Worm (Caenorhabditis elegans) whole organism, L1 larva: ENCODE data around the gene cyp-13B1.

ENCODE experiments used
- aha-1 ChIP-seq: fragments of 150-350 bp; optimal IDR thresholded peaks from 2 replicates; lab custom pipeline; 2014; ENCODE audit warnings: missing biosample characterization, missing genetic modification characterization
- alr-1 ChIP-seq: fragments of 200-800 bp; sonication (Bioruptor generic); optimal IDR thresholded peaks from 2 replicates; lab custom pipeline; 2018; ENCODE audit warnings: borderline replicate concordance, mild to moderate bottlenecking, missing genetic modification characterization, missing compliant biosample characterization
- blmp-1 ChIP-seq: fragments of 150-350 bp; optimal IDR thresholded peaks from 2 replicates; lab custom pipeline; 2014; ENCODE audit warnings: missing biosample characterization, missing genetic modification characterization
- efl-1 ChIP-seq, 4 experiments: fragments of 150-350 bp; optimal IDR thresholded peaks in 3 of 4; peaks in 1 of 4; 1 replicate in 1 of 4; 2 replicates in 3 of 4; lab custom pipeline; 2014; ENCODE audit warnings: missing biosample characterization in 2 of 4, missing genetic modification characterization in 2 of 4, missing genetic modification reagents in 2 of 4
- efl-3 ChIP-seq: fragments of 200-800 bp; sonication (Bioruptor generic); optimal IDR thresholded peaks from 2 replicates; lab custom pipeline; 2018; ENCODE audit warnings: mild to moderate bottlenecking, missing genetic modification characterization, missing compliant biosample characterization
- egl-27 ChIP-seq, 2 experiments: fragments of 150-350 bp in 1 of 2; sonication (generic microtip); optimal IDR thresholded peaks; 3 replicates each; lab custom pipeline; 2017 to 2018; ENCODE audit warnings: missing biosample characterization in 2 of 2, missing genetic modification characterization in 2 of 2, missing genetic modification reagents in 2 of 2
- elt-2 ChIP-seq: sonication (generic microtip); optimal IDR thresholded peaks from 2 replicates; lab custom pipeline; 2016; ENCODE audit warnings: missing genetic modification characterization, mild to moderate bottlenecking, inconsistent platforms, missing compliant biosample characterization, missing genetic modification reagents
- elt-3 ChIP-seq, 6 experiments: fragments of 150-350 bp in 1 of 6; sonication (generic microtip); optimal IDR thresholded peaks; 2 replicates each; lab custom pipeline; 2017 to 2018; ENCODE audit warnings: missing biosample characterization in 6 of 6, missing genetic modification characterization in 6 of 6, inconsistent platforms in 1 of 6
- fkh-8 ChIP-seq: sonication (generic microtip); optimal IDR thresholded peaks from 2 replicates; lab custom pipeline; 2016; ENCODE audit warnings: mild to moderate bottlenecking, missing genetic modification characterization, missing compliant biosample characterization
- grh-1 ChIP-seq: fragments of 200-800 bp; sonication (Bioruptor generic); IDR thresholded peaks from 2 replicates; pipeline ENCODE4 v1.3.6; 2022; ENCODE audit warnings: missing genetic modification reagents, missing genetic modification characterization, missing compliant biosample characterization
- hlh-4 ChIP-seq: sonication (generic microtip); optimal IDR thresholded peaks from 2 replicates; lab custom pipeline; 2016; ENCODE audit warnings: mild to moderate bottlenecking, missing genetic modification characterization, missing compliant biosample characterization
- irx-1 ChIP-seq: sonication (generic microtip); optimal IDR thresholded peaks from 2 replicates; lab custom pipeline; 2016; ENCODE audit warnings: missing genetic modification characterization, missing compliant biosample characterization
- jun-1 ChIP-seq: fragments of 150-350 bp; optimal IDR thresholded peaks from 2 replicates; lab custom pipeline; 2014; ENCODE audit warnings: missing biosample characterization, missing genetic modification reagents, missing genetic modification characterization
- lin-14 ChIP-seq: fragments of 200-800 bp; sonication (Bioruptor generic); optimal IDR thresholded peaks from 2 replicates; lab custom pipeline; 2018; ENCODE audit warnings: mild to moderate bottlenecking, missing genetic modification characterization, moderate library complexity, missing compliant biosample characterization
- lin-15B ChIP-seq: fragments of 150-350 bp; sonication (generic microtip); optimal IDR thresholded peaks from 3 replicates; lab custom pipeline; 2014; ENCODE audit warnings: missing biosample characterization, missing genetic modification characterization
- lin-35 ChIP-seq, 2 experiments: fragments of 150-350 bp; optimal IDR thresholded peaks; 2 replicates each; lab custom pipeline; 2014; ENCODE audit warnings: missing biosample characterization in 2 of 2, missing genetic modification characterization in 2 of 2, missing genetic modification reagents in 2 of 2
- mdl-1 ChIP-seq, 2 experiments: fragments of 150-350 bp; optimal IDR thresholded peaks; 2 replicates each; lab custom pipeline; 2014 to 2017; ENCODE audit warnings: missing biosample characterization in 2 of 2, missing genetic modification characterization in 2 of 2, inconsistent platforms in 1 of 2
- mef-2 ChIP-seq: fragments of 150-350 bp; optimal IDR thresholded peaks from 2 replicates; lab custom pipeline; 2014; ENCODE audit warnings: missing biosample characterization, missing genetic modification characterization
- mep-1 ChIP-seq: fragments of 150-350 bp; optimal IDR thresholded peaks from 2 replicates; lab custom pipeline; 2014; ENCODE audit warnings: missing biosample characterization, missing genetic modification characterization
- nhr-11 ChIP-seq: fragments of 150-350 bp; optimal IDR thresholded peaks from 2 replicates; lab custom pipeline; 2014; ENCODE audit warnings: missing biosample characterization, missing genetic modification characterization
- nhr-19 ChIP-seq: fragments of 200-800 bp; sonication (Bioruptor generic); conservative IDR thresholded peaks from 2 replicates; pipeline ENCODE4 v1.3.6; 2022; ENCODE audit warnings: missing genetic modification characterization, missing compliant biosample characterization
- nhr-20 ChIP-seq: sonication (generic microtip); optimal IDR thresholded peaks from 2 replicates; lab custom pipeline; 2016; ENCODE audit warnings: mild to moderate bottlenecking, missing genetic modification characterization, missing compliant biosample characterization
- nhr-237 ChIP-seq: fragments of 150-350 bp; optimal IDR thresholded peaks from 2 replicates; lab custom pipeline; 2014; ENCODE audit warnings: missing biosample characterization, missing genetic modification characterization
- nhr-47 ChIP-seq: sonication (generic microtip); optimal IDR thresholded peaks from 2 replicates; lab custom pipeline; 2016; ENCODE audit warnings: mild to moderate bottlenecking, missing genetic modification characterization, moderate library complexity, missing compliant biosample characterization
- nhr-71 ChIP-seq: sonication (generic microtip); optimal IDR thresholded peaks from 2 replicates; lab custom pipeline; 2016; ENCODE audit warnings: mild to moderate bottlenecking, missing genetic modification characterization, moderate library complexity, missing compliant biosample characterization
- nhr-84 ChIP-seq: sonication (generic microtip); optimal IDR thresholded peaks from 2 replicates; lab custom pipeline; 2017; ENCODE audit warnings: missing biosample characterization, missing genetic modification characterization
- nhr-85 ChIP-seq: sonication (generic microtip); peaks from one replicate; lab custom pipeline; 2016; ENCODE audit warnings: missing genetic modification characterization, inconsistent platforms, missing compliant biosample characterization
- nhr-90 ChIP-seq: sonication (generic microtip); optimal IDR thresholded peaks from 2 replicates; lab custom pipeline; 2016; ENCODE audit warnings: mild to moderate bottlenecking, missing genetic modification characterization, missing compliant biosample characterization; ENCODE audit not compliant: poor library complexity
- pag-3 ChIP-seq: sonication (generic microtip); optimal IDR thresholded peaks from 2 replicates; lab custom pipeline; 2017; ENCODE audit warnings: missing genetic modification characterization, mild to moderate bottlenecking, missing compliant biosample characterization, antibody characterized with exemption, borderline replicate concordance; ENCODE audit not compliant: insufficient read depth
- pax-3 ChIP-seq: fragments of 200-800 bp; sonication (Bioruptor generic); optimal IDR thresholded peaks from 2 replicates; lab custom pipeline; 2018; ENCODE audit warnings: mild to moderate bottlenecking, missing genetic modification characterization, moderate library complexity, missing compliant biosample characterization
- rnt-1 ChIP-seq: sonication (generic microtip); optimal IDR thresholded peaks from 2 replicates; lab custom pipeline; 2016; ENCODE audit warnings: mild to moderate bottlenecking, missing genetic modification characterization, moderate library complexity, missing compliant biosample characterization
- snpc-4 ChIP-seq: fragments of 150-350 bp; optimal IDR thresholded peaks from 2 replicates; lab custom pipeline; 2014; ENCODE audit warnings: missing biosample characterization, missing genetic modification characterization
- snu-23 ChIP-seq: sonication (generic microtip); optimal IDR thresholded peaks from 2 replicates; lab custom pipeline; 2016; ENCODE audit warnings: missing genetic modification characterization, missing compliant biosample characterization
- sox-4 ChIP-seq: sonication (generic microtip); optimal IDR thresholded peaks from 2 replicates; lab custom pipeline; 2016; ENCODE audit warnings: missing genetic modification characterization, missing compliant biosample characterization
- sup-37 ChIP-seq: fragments of 200-800 bp; sonication (Bioruptor generic); optimal IDR thresholded peaks from 2 replicates; lab custom pipeline; 2018; ENCODE audit warnings: mild to moderate bottlenecking, missing genetic modification characterization, missing compliant biosample characterization
- tbx-2 ChIP-seq: sonication (generic microtip); optimal IDR thresholded peaks from 2 replicates; lab custom pipeline; 2016; ENCODE audit warnings: missing genetic modification characterization, missing compliant biosample characterization
- tlp-1 ChIP-seq: fragments of 150-350 bp; optimal IDR thresholded peaks from 2 replicates; lab custom pipeline; 2014; ENCODE audit warnings: missing biosample characterization, missing genetic modification characterization
- unc-62 ChIP-seq: fragments of 150-350 bp; optimal IDR thresholded peaks from 2 replicates; lab custom pipeline; 2014; ENCODE audit warnings: missing biosample characterization, missing genetic modification reagents, missing genetic modification characterization
- unc-98 ChIP-seq: fragments of 200-800 bp; sonication (Bioruptor generic); IDR thresholded peaks from 2 replicates; pipeline ENCODE4 v1.3.6; 2022; ENCODE audit warnings: missing genetic modification characterization, missing compliant biosample characterization
- zag-1 ChIP-seq: fragments of 150-350 bp; optimal IDR thresholded peaks from 2 replicates; lab custom pipeline; 2014; ENCODE audit warnings: missing biosample characterization, missing genetic modification characterization
- zip-4 ChIP-seq: fragments of 200-800 bp; sonication (Bioruptor generic); optimal IDR thresholded peaks from 2 replicates; lab custom pipeline; 2018; ENCODE audit warnings: mild to moderate bottlenecking, missing genetic modification characterization, moderate library complexity, missing compliant biosample characterization

Gene cyp-13B1

ce11 chrX:13394971-13395370, 14.5 kb downstream of the cyp-13B1 start, which contains the start of gene irld-2:
Gene irld-2, minus strand, starts transcription at chrX:13395071.
- TF ChIP-seq efl-3 (no peak), blmp-1 (tag; lab: Kevin White, UChicago) (no peak), efl-1 (optimal IDR thresholded peaks at IDR 0.05; lab: Kevin White, UChicago) (no peak), efl-1 (GFP tag; optimal IDR thresholded peaks at IDR 0.05 in 1 of 2; lab: Kevin White, UChicago) (peak in 1 of 2 experiments; percentile 70), jun-1 (tag; lab: Kevin White, UChicago) (no peak), tlp-1 (tag; lab: Kevin White, UChicago) (no peak), sup-37 (GFP tag; lab: Kevin White, UChicago) (no peak), nhr-47 (tag; lab: Kevin White, UChicago) (no peak), grh-1 (GFP tag; lab: Robert Waterston, UW) (no peak), fkh-8 (tag; lab: Kevin White, UChicago) (peak; percentile 45), rnt-1 (tag; lab: Kevin White, UChicago) (no peak), zag-1 (tag; lab: Kevin White, UChicago) (no peak), mdl-1 (tag; optimal IDR thresholded peaks at IDR 0.05; lab: Kevin White, UChicago) (no peak), sox-4 (no peak), zip-4 (GFP tag; lab: Kevin White, UChicago) (no peak), nhr-19 (GFP tag; lab: Robert Waterston, UW) (no peak)

- peak; percentile 40 for TF ChIP-seq snu-23
- TF ChIP-seq elt-3 (tag; optimal IDR thresholded peaks at IDR 0.05; lab: Kevin White, UChicago): peak in 2 of 6 experiments; percentile 8 to 58
- peak; percentile 38 for TF ChIP-seq pag-3 (tag; lab: Kevin White, UChicago)
- TF ChIP-seq nhr-85: peak; percentile 89
- no peak for TF ChIP-seq irx-1 (tag; lab: Kevin White, UChicago)
- TF ChIP-seq efl-1 (optimal IDR thresholded peaks at IDR 0.05; lab: Kevin White, UChicago): no peak
- TF ChIP-seq efl-1 (GFP tag; optimal IDR thresholded peaks at IDR 0.05 in 1 of 2; lab: Kevin White, UChicago): no peak
- peak; percentile 7 for TF ChIP-seq mep-1 (tag; lab: Kevin White, UChicago)
- no peak for TF ChIP-seq alr-1
- peak; percentile 22 for TF ChIP-seq nhr-71 (tag; lab: Kevin White, UChicago)
- TF ChIP-seq nhr-19 (GFP tag; lab: Robert Waterston, UW): 0 out of 2 replicates have a peak, but pooled peaks have one; percentile 28
- TF ChIP-seq blmp-1 (tag; lab: Kevin White, UChicago): peak; percentile 67
- peak; percentile 25; the same call in 1 of the 2 replicates for TF ChIP-seq grh-1 (GFP tag; lab: Robert Waterston, UW)
- peak; percentile 43 for TF ChIP-seq nhr-20 (tag; lab: Kevin White, UChicago)
- peak; percentile 77 for TF ChIP-seq lin-14
- no peak for TF ChIP-seq sup-37 (GFP tag; lab: Kevin White, UChicago)
- TF ChIP-seq unc-98 (GFP tag; lab: Robert Waterston, UW): no peak
Observed at ce11 chrX:13388829-13389228, 20.6 kb downstream of the cyp-13B1 start.

- TF ChIP-seq blmp-1 (tag; lab: Kevin White, UChicago) (peak; percentile 87), lin-14 (peak; percentile 20), tlp-1 (tag; lab: Kevin White, UChicago) (no peak), elt-3 (tag; optimal IDR thresholded peaks at IDR 0.05; lab: Kevin White, UChicago) (peak in 1 of 6 experiments; percentile 1), nhr-71 (tag; lab: Kevin White, UChicago) (peak; percentile 21)
Observed at ce11 chrX:13387497-13387953, 21.9 kb downstream of the cyp-13B1 start, which contains the start of gene C49F8.3. Gene C49F8.3, minus strand, starts transcription at chrX:13387547.

- TF ChIP-seq snpc-4: no peak
- TF ChIP-seq tbx-2 (tag; lab: Kevin White, UChicago): no peak
- no peak for TF ChIP-seq nhr-11
- TF ChIP-seq mef-2 (tag; lab: Kevin White, UChicago): no peak
- no peak for TF ChIP-seq zag-1 (tag; lab: Kevin White, UChicago)
- no peak for TF ChIP-seq egl-27 (tag; optimal IDR thresholded peaks at IDR 0.05; lab: Kevin White, UChicago)
- TF ChIP-seq unc-62 (GFP tag; lab: Kevin White, UChicago): no peak
- TF ChIP-seq nhr-84 (tag; lab: Kevin White, UChicago): no peak
- no peak for TF ChIP-seq hlh-4 (tag; lab: Kevin White, UChicago)
- TF ChIP-seq lin-35 (GFP tag; optimal IDR thresholded peaks at IDR 0.05; lab: Kevin White, UChicago): no peak
- no peak for TF ChIP-seq lin-14
- TF ChIP-seq nhr-237 (tag; lab: Kevin White, UChicago): no peak
- no peak for TF ChIP-seq nhr-90 (tag; lab: Kevin White, UChicago)
- no peak for TF ChIP-seq elt-3 (tag; optimal IDR thresholded peaks at IDR 0.05; lab: Kevin White, UChicago)
- TF ChIP-seq elt-2 (tag; lab: Kevin White, UChicago): no peak
- no peak for TF ChIP-seq pax-3 (tag; lab: Kevin White, UChicago)
- TF ChIP-seq lin-15B (tag; lab: Kevin White, UChicago): no peak
- TF ChIP-seq alr-1: no peak
- no peak for TF ChIP-seq aha-1
Observed at ce11 chrX:13384743-13385142, 24.7 kb downstream of the cyp-13B1 start.
